Worm (Caenorhabditis elegans) whole organism, late embryonic: ENCODE results near the gene F34H10.1.

Experiments
- ama-1 ChIP-seq: fragments of 150-350 bp; optimal IDR thresholded peaks from 2 replicates; lab custom pipeline; 2014
- ceh-14 ChIP-seq: sonication (generic microtip); optimal IDR thresholded peaks from 2 replicates; lab custom pipeline; 2016; ENCODE audit warnings: missing genotype, missing genetic modification characterization, missing compliant biosample characterization
- elt-4 ChIP-seq: sonication (generic microtip); optimal IDR thresholded peaks from 2 replicates; lab custom pipeline; 2016; ENCODE audit warnings: missing genetic modification characterization, missing compliant biosample characterization
- fkh-10 ChIP-seq: fragments of 150-350 bp; optimal IDR thresholded peaks from 2 replicates; lab custom pipeline; 2014; ENCODE audit warnings: missing biosample characterization, missing genetic modification reagents, missing genetic modification characterization
- fkh-6 ChIP-seq: sonication (generic microtip); optimal IDR thresholded peaks from 2 replicates; lab custom pipeline; 2016; ENCODE audit warnings: missing genetic modification characterization, missing compliant biosample characterization
- hlh-30 ChIP-seq: sonication (generic microtip); optimal IDR thresholded peaks from 2 replicates; lab custom pipeline; 2017; ENCODE audit warnings: antibody characterized with exemption, missing genetic modification characterization, missing compliant biosample characterization; ENCODE audit not compliant: insufficient read depth
- pha-4 ChIP-seq: fragments of 150-350 bp; optimal IDR thresholded peaks from 2 replicates; lab custom pipeline; 2018; ENCODE audit warnings: missing biosample characterization, missing genetic modification reagents, missing genetic modification characterization
- pqm-1 ChIP-seq: sonication (generic microtip); optimal IDR thresholded peaks from 2 replicates; lab custom pipeline; 2016; ENCODE audit warnings: missing genetic modification characterization, missing compliant biosample characterization
- sdc-2 ChIP-seq: sonication (generic microtip); optimal IDR thresholded peaks from 2 replicates; lab custom pipeline; 2016; ENCODE audit warnings: missing genotype, missing genetic modification characterization, missing compliant biosample characterization
- unc-55 ChIP-seq: sonication (generic microtip); optimal IDR thresholded peaks from 2 replicates; lab custom pipeline; 2017; ENCODE audit warnings: missing biosample characterization, missing genetic modification reagents, missing genetic modification characterization
- unc-86 ChIP-seq: sonication (generic microtip); optimal IDR thresholded peaks from 2 replicates; lab custom pipeline; 2016; ENCODE audit warnings: missing genetic modification characterization, missing compliant biosample characterization

ce11 chrX:9616919-9617318, 9.0 kb upstream of the F34H10.1 start, which contains the start of gene C11E4.7:
- TF ChIP-seq elt-4 (no peak), pha-4 (tag; lab: Kevin White, UChicago) (no peak), fkh-10 (no peak), pqm-1 (tag; lab: Kevin White, UChicago) (no peak), hlh-30 (tag; lab: Kevin White, UChicago) (no peak), unc-55 (GFP tag; lab: Kevin White, UChicago) (no peak), unc-86 (tag; lab: Kevin White, UChicago) (no peak), sdc-2 (tag; lab: Kevin White, UChicago) (no peak), fkh-6 (tag; lab: Kevin White, UChicago) (no peak), ceh-14 (no peak), ama-1 (lab: Kevin White, UChicago) (no peak)
